2 worm cellular contexts compared by ENCODE assay signal in genomic region chrIV:12897146-12897545, ce11.
TF ChIP-seq lines count a peak whose summit lies in the region.

No protein-coding gene starts in this region.

TF ChIP-seq in whole organism, L4 larva, 104 proteins besides CTCF, POLR2A, EP300 and RAD21:
- TF ChIP-seq unc-62 (GFP tag; optimal IDR thresholded peaks at IDR 0.05 in 1 of 2; lab: Kevin White, UChicago) (peak in 1 of 2 experiments; percentile 74), unc-62 (tag; optimal IDR thresholded peaks at IDR 0.05; lab: Kevin White, UChicago) (no peak), mes-2 (tag; optimal IDR thresholded peaks at IDR 0.05; lab: Kevin White, UChicago; ENCODE audit: poor library complexity, severe bottlenecking) (no peak), daf-16 (GFP tag; optimal IDR thresholded peaks at IDR 0.05; lab: Kevin White, UChicago) (no peak), daf-16 (tag; optimal IDR thresholded peaks at IDR 0.05; lab: Kevin White, UChicago) (peak; percentile 17)

TF ChIP-seq in whole organism, young adult, 124 proteins besides CTCF, POLR2A, EP300 and RAD21:
- TF ChIP-seq ekl-4 (GFP tag; IDR thresholded peaks at IDR 0.05; lab: Robert Waterston, UW) (no peak), lin-26 (GFP tag; IDR thresholded peaks at IDR 0.05; lab: Robert Waterston, UW) (no peak), egl-18 (GFP tag; IDR thresholded peaks at IDR 0.05; lab: Robert Waterston, UW) (no peak), Y53F4B.3 (GFP tag; IDR thresholded peaks at IDR 0.05; lab: Robert Waterston, UW) (no peak), cebp-1 (GFP tag; IDR thresholded peaks at IDR 0.05; lab: Robert Waterston, UW) (peak; percentile 57; the same call in 1 of the 2 replicates), cebp-1 (tag; optimal IDR thresholded peaks at IDR 0.05; lab: Kevin White, UChicago) (peak; percentile 79), atf-7 (tag; optimal IDR thresholded peaks at IDR 0.05; lab: Kevin White, UChicago) (no peak), lir-1 (GFP tag; conservative IDR thresholded peaks at IDR 0.05; lab: Robert Waterston, UW) (no peak)
